Worm (Caenorhabditis elegans): Measurements from ENCODE around the gene Y73B6BL.31.

DNA sequence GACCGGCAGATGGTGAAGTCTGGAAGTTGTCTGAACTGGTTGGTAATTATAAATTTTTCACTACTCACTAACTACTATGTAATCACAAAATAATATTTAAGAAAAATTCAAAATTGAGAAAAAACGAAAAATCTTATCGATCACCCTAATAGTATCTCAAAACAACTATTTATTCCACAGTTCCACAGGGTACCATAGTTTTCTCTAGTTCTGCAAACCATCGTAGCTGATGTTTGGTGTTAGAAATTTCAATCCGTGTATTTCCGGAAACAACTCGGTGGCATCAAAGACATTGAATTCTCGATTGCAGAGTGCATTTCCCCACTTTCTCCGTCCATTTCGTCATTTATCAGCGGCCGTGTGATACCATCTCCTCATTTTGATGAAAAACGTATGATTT, at the start of gene Y73B6BL.31:
- TF ChIP-seq lsy-2 (tag; optimal IDR thresholded peaks at IDR 0.05) = no peak
- TF ChIP-seq sptf-1 (tag; optimal IDR thresholded peaks at IDR 0.05) = no peak
- TF ChIP-seq mab-5 (tag; optimal IDR thresholded peaks at IDR 0.05) = no peak
- no peak for TF ChIP-seq nhr-237 (tag; optimal IDR thresholded peaks at IDR 0.05)

Data from whole organism, mixed stage, embryonic.